Worm (Caenorhabditis elegans) whole organism, L1 larva: ENCODE measurements around the gene C32D5.7.

Source experiments
- ceh-82 ChIP-seq, 3 experiments: fragments of 150-350 bp in 1 of 3; sonication (generic microtip) in 2 of 3; optimal IDR thresholded peaks; 2 replicates each; lab custom pipeline; 2014 to 2017; ENCODE audit warnings: missing biosample characterization in 3 of 3, missing genetic modification characterization in 3 of 3
- ceh-88 ChIP-seq: fragments of 200-800 bp; sonication (Bioruptor generic); IDR thresholded peaks from 2 replicates; pipeline ENCODE4 v1.3.6; 2022; ENCODE audit warnings: missing genetic modification characterization, missing compliant biosample characterization
- isw-1 ChIP-seq: fragments of 200-800 bp; sonication (Bioruptor generic); IDR thresholded peaks from 2 replicates; pipeline ENCODE4 v1.3.6; 2022; ENCODE audit warnings: missing genetic modification characterization, missing compliant biosample characterization
- pqm-1 ChIP-seq: sonication (generic microtip); optimal IDR thresholded peaks from 3 replicates; lab custom pipeline; 2017; ENCODE audit warnings: missing biosample characterization, missing genetic modification characterization
- unc-130 ChIP-seq: fragments of 150-350 bp; optimal IDR thresholded peaks from 2 replicates; lab custom pipeline; 2017; ENCODE audit warnings: missing biosample characterization, missing genetic modification characterization, inconsistent platforms
- unc-62 ChIP-seq: fragments of 150-350 bp; optimal IDR thresholded peaks from 2 replicates; lab custom pipeline; 2014; ENCODE audit warnings: missing biosample characterization, missing genetic modification reagents, missing genetic modification characterization
- ztf-4 ChIP-seq: fragments of 150-350 bp; optimal IDR thresholded peaks from 2 replicates; lab custom pipeline; 2014; ENCODE audit warnings: missing biosample characterization, missing genetic modification characterization

DNA sequence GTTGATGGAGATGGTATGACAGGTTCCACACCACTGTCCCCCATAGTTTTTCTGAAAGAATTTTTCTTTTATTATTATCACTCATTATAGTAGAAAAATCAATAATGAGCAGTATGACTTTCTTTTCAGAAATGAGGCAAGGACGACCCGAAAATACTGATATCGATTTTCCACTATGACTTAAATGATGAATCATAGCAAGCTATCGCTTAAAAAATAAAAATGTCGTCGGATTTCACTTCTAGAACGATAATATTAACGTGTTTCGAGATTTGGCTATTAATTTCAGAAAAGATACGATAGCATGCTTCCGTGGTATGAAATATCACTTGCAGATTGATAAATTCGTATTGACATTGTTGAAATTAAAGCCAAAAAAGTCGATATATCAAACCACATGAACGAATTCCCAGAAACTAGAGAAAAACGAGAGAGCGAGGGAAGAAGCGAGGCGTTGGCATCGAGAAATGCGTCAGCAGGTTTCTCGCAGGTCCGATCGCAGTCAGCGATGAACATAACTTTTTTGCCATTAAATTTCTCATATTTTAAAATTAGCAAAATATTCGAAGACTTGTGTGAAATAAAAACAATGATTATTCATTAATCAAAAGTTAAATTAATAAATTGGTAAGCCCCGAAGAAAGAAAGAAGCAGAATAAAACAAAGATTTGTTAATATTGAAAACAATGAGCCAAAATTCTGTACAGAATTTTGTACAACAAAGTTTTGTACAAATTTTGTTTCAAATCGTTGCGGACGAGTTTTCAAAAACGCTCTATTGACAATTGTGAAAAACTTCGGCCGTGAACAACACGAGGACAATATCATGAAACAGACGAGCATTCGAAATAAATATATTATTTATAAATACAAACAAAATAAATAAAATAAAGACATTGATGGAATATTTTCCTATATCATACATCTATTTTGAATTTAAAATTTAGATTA lies 15.8 kb upstream of the C32D5.7 start, which contains the start of gene C32D5.11:
- TF ChIP-seq ceh-82 (tag; optimal IDR thresholded peaks at IDR 0.05; lab: Kevin White, UChicago) (peak; percentile 51 to 77 (median 70)), ceh-88 (GFP tag; lab: Robert Waterston, UW) (no peak), ztf-4 (tag; lab: Kevin White, UChicago) (peak; percentile 63), isw-1 (GFP tag; lab: Robert Waterston, UW) (peak; percentile 63), unc-62 (GFP tag; lab: Kevin White, UChicago) (no peak), unc-130 (peak; percentile 49), pqm-1 (tag; lab: Kevin White, UChicago) (no peak)
